Fruit fly (Drosophila melanogaster) ovary, adult (tissue): ENCODE data around the gene gpp.
A peak's percentile ranks its signal among the peaks of the same experiment; 100 is the strongest.

Experiments used
- CG17801 ChIP-seq: fragments of 200-800 bp; optimal IDR thresholded peaks from 2 replicates; lab custom pipeline; 2019; ENCODE audit warnings: missing biosample characterization, mild to moderate bottlenecking, missing genetic modification characterization, moderate library complexity; ENCODE audit not compliant: partially characterized antibody

gpp gene

dm6 chr3R:6406566-6407098, at the start of gene gpp:
TSS of gene gpp (plus strand) at chr3R:6406855.
- peak; percentile 51 for TF ChIP-seq CG17801 (GFP tag; lab: Kevin White, UChicago)

- TF ChIP-seq CG17801 (GFP tag; lab: Kevin White, UChicago), result no peak
Observed at dm6 chr3R:6368100-6368499, 38.6 kb upstream of the gpp start, which contains the start of gene CG42724. TSS of gene CG42724 (minus strand) at chr3R:6368288.

- TF ChIP-seq CG17801 (GFP tag; lab: Kevin White, UChicago), result no peak
Observed at dm6 chr3R:6368550-6369238, 38.0 kb upstream of the gpp start, which contains the start of gene CG10286. TSS of gene CG10286 (plus strand) at chr3R:6368965.

dm6 chr3R:6373512-6374306, 32.9 kb upstream of the gpp start:
- TF ChIP-seq CG17801 (GFP tag; lab: Kevin White, UChicago), result no peak

DNA sequence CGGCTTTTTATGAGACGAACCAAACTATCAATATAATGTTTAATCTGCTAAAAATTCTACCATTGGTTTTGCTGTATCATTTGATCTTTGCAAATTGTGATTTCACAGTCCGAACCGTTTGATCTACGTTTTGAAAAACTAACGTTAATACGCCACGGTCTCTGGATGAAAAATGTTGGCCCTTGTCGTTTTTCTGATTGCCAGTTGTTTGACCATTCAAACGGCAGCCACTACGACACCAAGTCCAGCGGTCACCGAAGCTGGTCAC, 32.4 kb upstream of the gpp start, which contains the start of gene CG42564:
TSS of gene CG42564 (plus strand) at position 169 of the 268 bp plus-strand sequence.
- no peak for TF ChIP-seq CG17801 (GFP tag; lab: Kevin White, UChicago)

dm6 chr3R:6375944-6376343, 30.7 kb upstream of the gpp start, which contains the start of gene CRAT:
TSS of gene CRAT (minus strand) at chr3R:6376044.
- no peak for TF ChIP-seq CG17801 (GFP tag; lab: Kevin White, UChicago)

dm6 chr3R:6377497-6377896, 29.2 kb upstream of the gpp start, which contains the start of gene CG42537:
TSS of gene CG42537 (plus strand) at chr3R:6377797.
- TF ChIP-seq CG17801 (GFP tag; lab: Kevin White, UChicago), result no peak

dm6 chr3R:6380129-6380528, 26.5 kb upstream of the gpp start, which contains the start of the genes CG1024 and TfIIFalpha:
TSS of gene CG1024 (minus strand) at chr3R:6380328.
TSS of gene TfIIFalpha (plus strand) at chr3R:6380467.
- TF ChIP-seq CG17801 (GFP tag; lab: Kevin White, UChicago), result peak; percentile 24

dm6 chr3R:6381784-6382183, 24.9 kb upstream of the gpp start:
- no peak for TF ChIP-seq CG17801 (GFP tag; lab: Kevin White, UChicago)

- peak; percentile 25 for TF ChIP-seq CG17801 (GFP tag; lab: Kevin White, UChicago)
Observed at dm6 chr3R:6382733-6383465, 23.8 kb upstream of the gpp start, which contains the start of gene gzl. TSS of gene gzl (plus strand) at chr3R:6382914.

DNA sequence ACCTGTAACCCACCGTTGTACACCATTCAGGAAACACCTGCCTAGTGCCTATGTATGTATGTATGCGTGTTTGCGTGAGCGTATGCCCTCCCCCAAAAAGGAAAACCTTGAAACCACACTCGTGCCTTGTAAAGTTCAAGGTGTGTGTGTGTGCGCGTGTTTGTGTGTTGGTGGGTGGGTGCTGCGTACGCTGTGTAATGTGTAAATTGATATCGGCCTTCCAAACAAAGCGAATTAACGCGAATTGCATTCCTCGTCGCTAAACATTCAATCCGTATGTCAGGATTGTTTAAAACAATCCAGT, 23.2 kb upstream of the gpp start:
- TF ChIP-seq CG17801 (GFP tag; lab: Kevin White, UChicago), result no peak

DNA sequence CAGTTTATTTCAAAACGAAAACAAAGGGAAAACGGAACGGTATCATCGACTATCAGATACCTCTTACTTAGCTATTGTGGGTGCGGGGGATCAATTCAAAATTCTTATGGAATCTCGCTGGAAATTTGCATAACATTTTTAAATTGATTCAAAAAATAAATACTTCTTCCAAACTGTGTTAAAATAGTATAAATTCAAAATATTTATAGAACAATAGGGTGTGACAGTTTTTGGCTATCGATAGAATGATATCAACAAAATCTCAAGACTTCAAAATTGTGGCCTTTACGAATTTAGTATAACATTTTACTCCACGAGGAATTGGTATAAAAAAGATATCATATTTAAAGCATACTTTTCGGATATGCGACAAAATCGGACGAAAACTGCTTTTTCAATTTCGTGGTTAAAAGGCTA, 18.2 kb upstream of the gpp start:
- TF ChIP-seq CG17801 (GFP tag; lab: Kevin White, UChicago), result no peak

DNA sequence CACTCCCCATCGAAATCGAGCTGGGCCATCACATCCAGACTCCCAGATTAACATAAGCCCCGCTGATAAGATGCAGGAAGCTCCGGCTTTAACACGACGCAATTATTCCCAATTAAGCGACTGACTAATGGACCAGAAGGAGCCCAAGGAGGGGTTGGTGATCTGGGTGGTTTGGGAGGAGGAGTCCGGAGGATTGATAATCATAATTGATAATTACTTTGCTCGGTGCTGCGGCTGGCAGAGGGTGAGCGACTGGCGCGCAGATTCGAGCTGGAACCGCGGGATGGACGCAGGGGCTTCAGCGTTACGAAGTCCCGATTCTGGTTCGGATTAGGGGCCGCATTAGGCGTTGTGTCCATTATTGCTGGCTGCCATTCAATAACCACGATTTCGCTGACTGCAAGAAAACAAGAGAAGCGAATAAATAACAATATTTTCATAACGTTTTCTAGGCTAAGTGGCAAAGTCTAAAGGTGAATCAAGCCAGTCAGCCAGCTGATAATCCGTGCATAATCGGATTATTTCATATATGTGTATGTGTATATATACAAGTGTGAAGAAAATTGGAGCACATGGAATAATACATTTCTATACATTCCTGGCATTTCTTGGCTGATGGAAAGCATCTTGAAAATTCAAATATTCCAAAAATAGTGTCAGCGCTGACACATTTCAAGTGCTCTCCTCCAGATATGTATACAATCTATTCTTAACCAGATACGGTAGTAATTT, 13.0 kb upstream of the gpp start:
- no peak for TF ChIP-seq CG17801 (GFP tag; lab: Kevin White, UChicago)

DNA sequence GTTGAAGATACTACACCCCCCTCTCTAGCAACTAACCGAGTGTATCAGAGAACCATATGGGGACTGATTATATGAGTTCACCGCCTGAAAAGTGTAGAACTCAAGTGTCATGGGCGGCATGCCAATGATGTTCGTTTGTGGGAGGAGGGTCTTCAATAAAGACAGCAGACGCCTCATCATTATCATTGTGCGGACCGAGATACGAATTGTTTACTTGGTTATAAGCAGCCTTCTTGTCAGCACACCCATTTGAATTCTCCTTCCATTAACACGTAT, 12.5 kb upstream of the gpp start:
- no peak for TF ChIP-seq CG17801 (GFP tag; lab: Kevin White, UChicago)
